Worm (Caenorhabditis elegans) whole organism, early embryonic: ENCODE results near the gene fbxa-83.

Experiments
- B0310.2 ChIP-seq: sonication (generic microtip); optimal IDR thresholded peaks from 2 replicates; lab custom pipeline; 2016; ENCODE audit warnings: mild to moderate bottlenecking, missing genetic modification characterization, missing compliant biosample characterization
- F13C5.2 ChIP-seq: sonication (generic microtip); optimal IDR thresholded peaks from 2 replicates; lab custom pipeline; 2017; ENCODE audit warnings: mild to moderate bottlenecking, missing genetic modification characterization, inconsistent platforms, missing compliant biosample characterization
- aly-1 ChIP-seq: sonication (generic microtip); optimal IDR thresholded peaks from 2 replicates; lab custom pipeline; 2016; ENCODE audit warnings: missing genetic modification characterization, missing compliant biosample characterization
- ama-1 ChIP-seq: fragments of 150-350 bp; optimal IDR thresholded peaks from 2 replicates; lab custom pipeline; 2014
- ceh-13 ChIP-seq: fragments of 200-800 bp; sonication (Bioruptor generic); optimal IDR thresholded peaks from 2 replicates; lab custom pipeline; 2018; ENCODE audit warnings: mild to moderate bottlenecking, missing genetic modification characterization, missing compliant biosample characterization
- ceh-36 ChIP-seq: sonication (generic microtip); optimal IDR thresholded peaks from 2 replicates; lab custom pipeline; 2016; ENCODE audit warnings: missing genetic modification characterization, inconsistent platforms, missing compliant biosample characterization
- flt-1 ChIP-seq: fragments of 200-800 bp; sonication (Bioruptor generic); IDR thresholded peaks from 2 replicates; pipeline ENCODE4 v1.3.6; 2022; ENCODE audit warnings: missing genetic modification characterization, missing compliant biosample characterization
- hmbx-1 ChIP-seq: sonication (generic microtip); optimal IDR thresholded peaks from 2 replicates; lab custom pipeline; 2016; ENCODE audit warnings: mild to moderate bottlenecking, missing genetic modification characterization, missing compliant biosample characterization
- pes-1 ChIP-seq: fragments of 200-800 bp; sonication (Bioruptor generic); IDR thresholded peaks from 2 replicates; pipeline ENCODE4 v1.3.6; 2022; ENCODE audit warnings: missing genetic modification reagents, missing genetic modification characterization, missing compliant biosample characterization
- scrt-1 ChIP-seq: fragments of 200-800 bp; sonication (Bioruptor generic); IDR thresholded peaks from 2 replicates; pipeline ENCODE4 v1.3.6; 2022; ENCODE audit warnings: missing genetic modification characterization, missing compliant biosample characterization
- sea-1 ChIP-seq: fragments of 200-800 bp; sonication (Bioruptor generic); conservative IDR thresholded peaks from 2 replicates; pipeline ENCODE4 v1.3.6; 2022; ENCODE audit warnings: missing genetic modification characterization, missing compliant biosample characterization
- tbx-11 ChIP-seq: fragments of 200-800 bp; sonication (Bioruptor generic); IDR thresholded peaks from 2 replicates; pipeline ENCODE4 v1.3.6; 2022; ENCODE audit warnings: missing genetic modification characterization, missing compliant biosample characterization
- tbx-37 ChIP-seq: fragments of 200-800 bp; sonication (Bioruptor generic); conservative IDR thresholded peaks from 2 replicates; pipeline ENCODE4 v1.3.6; 2022; ENCODE audit warnings: missing genetic modification reagents, missing genetic modification characterization, missing compliant biosample characterization
- tra-4 ChIP-seq: sonication (generic microtip); optimal IDR thresholded peaks from 2 replicates; lab custom pipeline; 2017; ENCODE audit warnings: missing genetic modification characterization, missing compliant biosample characterization

DNA sequence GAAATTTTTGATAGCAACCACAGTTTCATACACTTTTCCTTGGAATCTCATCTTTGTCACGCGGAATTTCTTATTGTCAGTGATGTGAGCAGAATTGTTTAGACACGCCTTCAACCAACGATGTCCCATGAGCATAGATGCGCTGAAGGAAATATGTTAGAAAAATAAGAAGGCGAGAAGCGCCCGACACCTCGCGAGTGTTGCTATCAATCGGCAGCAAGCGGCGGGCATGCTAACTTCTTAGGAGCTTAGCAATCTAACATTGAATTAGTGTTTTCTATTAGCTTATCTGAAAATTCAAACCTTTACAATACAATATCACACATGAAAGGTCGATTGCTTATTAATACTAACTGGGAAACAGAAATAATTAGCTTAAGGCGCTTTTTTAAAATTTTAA is 9.6 kb upstream of the fbxa-83 start:
- TF ChIP-seq aly-1 (tag; lab: Kevin White, UChicago) (no peak), ama-1 (no peak), tbx-11 (GFP tag; lab: Robert Waterston, UW) (no peak), ceh-13 (GFP tag; lab: Kevin White, UChicago) (no peak), pes-1 (no peak), hmbx-1 (no peak), sea-1 (GFP tag; lab: Robert Waterston, UW) (no peak), B0310.2 (no peak), tbx-37 (no peak), flt-1 (GFP tag; lab: Robert Waterston, UW) (no peak), ceh-36 (no peak), scrt-1 (GFP tag; lab: Robert Waterston, UW) (no peak), tra-4 (tag; lab: Kevin White, UChicago) (no peak), F13C5.2 (tag; lab: Kevin White, UChicago) (no peak)
